Fruit fly (Drosophila melanogaster): ENCODE measurements around the gene zfh1.

Gene zfh1

DNA sequence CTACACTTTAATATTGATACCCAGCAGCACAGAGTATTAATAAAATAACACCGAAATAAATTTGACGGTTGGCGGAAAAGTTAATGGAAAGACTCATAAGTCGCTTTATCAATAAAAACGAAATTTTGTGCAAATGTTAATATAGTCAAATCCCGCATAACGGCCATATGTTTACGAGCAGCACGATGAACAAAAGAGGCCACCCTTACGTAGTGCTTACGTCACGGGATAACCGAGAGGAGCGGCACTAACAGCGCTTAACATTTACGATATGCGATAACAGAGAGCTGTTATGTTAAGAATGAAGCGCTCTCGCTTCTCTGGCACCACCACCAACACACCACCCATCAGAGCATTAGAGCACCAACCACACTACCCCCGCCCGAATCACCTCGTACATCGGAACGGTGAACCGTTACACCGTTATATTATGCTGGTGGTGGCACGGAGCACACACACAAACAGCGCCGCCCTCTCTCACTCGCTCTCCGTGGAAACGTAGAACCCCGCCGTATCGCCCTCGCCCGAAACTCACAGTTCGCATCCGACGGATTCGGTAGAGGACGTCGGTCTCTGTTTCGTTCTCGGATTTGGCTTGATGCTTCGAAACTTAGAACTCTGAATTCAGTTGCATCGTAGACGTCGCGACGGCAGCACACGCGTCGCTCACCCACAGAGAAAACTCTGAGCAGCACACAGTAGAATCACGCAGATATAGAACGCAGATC is at the start of gene zfh1 (continued):
- peak in 1 of 2 experiments; percentile 23 for TF ChIP-seq Pdp1 (GFP tag; optimal IDR thresholded peaks at IDR 0.05)
- TF ChIP-seq mam (GFP tag; optimal IDR thresholded peaks at IDR 0.05) = no peak
- no peak for TF ChIP-seq CG7963 (GFP tag; IDR thresholded peaks at IDR 0.05; ENCODE audit: partially characterized antibody)
- TF ChIP-seq CG9215 (GFP tag; IDR thresholded peaks at IDR 0.05) = no peak
- no peak for TF ChIP-seq CG30020 (tag; optimal IDR thresholded peaks at IDR 0.05)
- no peak for TF ChIP-seq CG9932 (GFP tag; IDR thresholded peaks at IDR 0.05)
- TF ChIP-seq CG2199 (GFP tag; IDR thresholded peaks at IDR 0.05) = peak; percentile 76; the same call in 2 of the 3 replicates
- TF ChIP-seq Jarid2 (GFP tag; optimal IDR thresholded peaks at IDR 0.05) = peak; percentile 94
- no peak for TF ChIP-seq CG13123 (GFP tag; optimal IDR thresholded peaks at IDR 0.05)
- no peak for TF ChIP-seq CG8290 (GFP tag; optimal IDR thresholded peaks at IDR 0.05)
- TF ChIP-seq CG8290 (tag; optimal IDR thresholded peaks at IDR 0.05) = no peak
- no peak for TF ChIP-seq slbo (GFP tag; IDR thresholded peaks at IDR 0.05)
- TF ChIP-seq Hmx (GFP tag; optimal IDR thresholded peaks at IDR 0.05) = no peak
- TF ChIP-seq ken (GFP tag; IDR thresholded peaks at IDR 0.05) = 0 out of 3 replicates have a peak, but pooled peaks have one; percentile 14
- TF ChIP-seq CG4730 (GFP tag; IDR thresholded peaks at IDR 0.05) = no peak
- no peak for TF ChIP-seq CG10209 (GFP tag; optimal IDR thresholded peaks at IDR 0.05)
- 0 out of 2 replicates have a peak, but pooled peaks have one; percentile 25 for TF ChIP-seq sna (GFP tag; IDR thresholded peaks at IDR 0.05; ENCODE audit: partially characterized antibody)
- 0 out of 2 replicates have a peak, but pooled peaks have one; percentile 7 for TF ChIP-seq Awh (GFP tag; IDR thresholded peaks at IDR 0.05)
- no peak for TF ChIP-seq hth (optimal IDR thresholded peaks at IDR 0.05)
- no peak for TF ChIP-seq br (optimal IDR thresholded peaks at IDR 0.05)
- TF ChIP-seq peb (GFP tag; IDR thresholded peaks at IDR 0.05) = no peak
- TF ChIP-seq CG14860 (GFP tag; IDR thresholded peaks at IDR 0.05; ENCODE audit: partially characterized antibody) = no peak
- no peak for TF ChIP-seq hkb (optimal IDR thresholded peaks at IDR 0.05)
- TF ChIP-seq hkb (GFP tag; IDR thresholded peaks at IDR 0.05) = no peak
- TF ChIP-seq ap (GFP tag; IDR thresholded peaks at IDR 0.05) = no peak
- TF ChIP-seq CG31388 (GFP tag; optimal IDR thresholded peaks at IDR 0.05) = no peak
- no peak for TF ChIP-seq Sin3A (optimal IDR thresholded peaks at IDR 0.05)
- no peak for TF ChIP-seq sc (optimal IDR thresholded peaks at IDR 0.05)
- no peak for TF ChIP-seq sc (GFP tag; optimal IDR thresholded peaks at IDR 0.05)
- no peak for TF ChIP-seq Gsc (GFP tag; IDR thresholded peaks at IDR 0.05)
- TF ChIP-seq CG10321 (GFP tag; IDR thresholded peaks at IDR 0.05) = no peak
- TF ChIP-seq h (optimal IDR thresholded peaks at IDR 0.05) = no peak
- peak; percentile 28; the same call in 1 of the 2 replicates for TF ChIP-seq Adf1 (GFP tag; IDR thresholded peaks at IDR 0.05)
- peak; percentile 42; the same call in 1 of the 3 replicates for TF ChIP-seq knrl (GFP tag; IDR thresholded peaks at IDR 0.05; ENCODE audit: partially characterized antibody)
- no peak for TF ChIP-seq en (GFP tag; optimal IDR thresholded peaks at IDR 0.05)
- TF ChIP-seq NfI (GFP tag; optimal IDR thresholded peaks at IDR 0.05) = no peak
- TF ChIP-seq kni (GFP tag; optimal IDR thresholded peaks at IDR 0.05) = peak; percentile 6
- TF ChIP-seq NC2β (GFP tag; optimal IDR thresholded peaks at IDR 0.05) = no peak
- TF ChIP-seq exex (tag; optimal IDR thresholded peaks at IDR 0.05) = no peak

DNA sequence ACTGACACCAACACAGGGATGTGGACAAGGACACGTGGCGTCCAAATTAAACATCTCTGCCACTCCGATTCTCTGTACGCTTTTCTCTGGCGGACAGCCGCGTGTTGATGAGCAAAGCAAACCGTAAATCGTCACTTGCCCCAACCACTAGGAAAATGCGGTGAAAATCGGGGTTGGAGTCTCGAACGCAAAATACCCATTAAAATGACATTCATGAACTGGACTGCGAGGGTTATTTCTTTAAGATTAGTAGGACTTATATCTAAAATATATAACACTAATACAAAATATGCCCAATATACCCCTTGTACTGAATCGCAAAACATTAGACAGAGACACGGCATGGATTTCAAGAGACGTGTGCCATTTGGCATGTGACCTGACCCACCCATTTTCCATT is 47.3 kb upstream of the zfh1 start:
- TF ChIP-seq Ptx1 (GFP tag; IDR thresholded peaks at IDR 0.05) = peak; percentile 54; the same call in 1 of the 2 replicates
- 0 out of 2 replicates have a peak, but pooled peaks have one; percentile 15 for TF ChIP-seq danr (GFP tag; IDR thresholded peaks at IDR 0.05)
- no peak for TF ChIP-seq ham (GFP tag; IDR thresholded peaks at IDR 0.05)
- TF ChIP-seq PHDP (tag; optimal IDR thresholded peaks at IDR 0.05) = no peak
- TF ChIP-seq CG32772 (GFP tag; IDR thresholded peaks at IDR 0.05) = peak; percentile 61; the same call in 1 of the 2 replicates
- no peak for TF ChIP-seq so (GFP tag; IDR thresholded peaks at IDR 0.05)
- peak; percentile 33 for TF ChIP-seq CG2678 (tag; optimal IDR thresholded peaks at IDR 0.05)
- no peak for TF ChIP-seq CG14860 (GFP tag; IDR thresholded peaks at IDR 0.05; ENCODE audit: partially characterized antibody)
- no peak for TF ChIP-seq CG12071 (GFP tag; optimal IDR thresholded peaks at IDR 0.05)
- peak; percentile 32 for TF ChIP-seq CG3407 (GFP tag; optimal IDR thresholded peaks at IDR 0.05)
- TF ChIP-seq ATbp (GFP tag; optimal IDR thresholded peaks at IDR 0.05) = peak; percentile 22
- TF ChIP-seq Hr39 (optimal IDR thresholded peaks at IDR 0.05) = no peak
- no peak for TF ChIP-seq kay (GFP tag; optimal IDR thresholded peaks at IDR 0.05)
- TF ChIP-seq CG17328 (GFP tag; IDR thresholded peaks at IDR 0.05) = peak; percentile 50
- no peak for TF ChIP-seq unc-4 (GFP tag; IDR thresholded peaks at IDR 0.05; ENCODE audit: partially characterized antibody)
- TF ChIP-seq caup (GFP tag; optimal IDR thresholded peaks at IDR 0.05; ENCODE audit: severe bottlenecking) = no peak
- TF ChIP-seq Atf3 (GFP tag; optimal IDR thresholded peaks at IDR 0.05) = no peak
